Fruit fly (Drosophila melanogaster) whole organism, prepupa: Measurements from ENCODE around the gene gammaTub37C.

Experiments used
- Blimp-1 ChIP-seq: fragments of 200-800 bp; sonication (Bioruptor generic); optimal IDR thresholded peaks from 3 replicates; lab custom pipeline; 2017; ENCODE audit warnings: missing biosample characterization, missing genetic modification characterization, mild to moderate bottlenecking, moderate library complexity, missing genetic modification reagents
- CG10631 ChIP-seq: fragments of 200-800 bp; sonication (Bioruptor generic); optimal IDR thresholded peaks from 2 replicates; lab custom pipeline; 2016; ENCODE audit warnings: missing biosample characterization, missing genetic modification characterization
- CG10669 ChIP-seq: fragments of 200-800 bp; sonication (Bioruptor generic); optimal IDR thresholded peaks from 3 replicates; lab custom pipeline; 2018; ENCODE audit warnings: missing biosample characterization, mild to moderate bottlenecking, missing genetic modification characterization, moderate library complexity
- CG11294 ChIP-seq: fragments of 200-800 bp; sonication (Bioruptor generic); IDR thresholded peaks from 2 replicates; pipeline ENCODE4 v1.3.6; 2022; ENCODE audit warnings: missing biosample characterization, missing genetic modification characterization
- CG11902 ChIP-seq: fragments of 200-800 bp; sonication (Bioruptor generic); optimal IDR thresholded peaks from 3 replicates; lab custom pipeline; 2016; ENCODE audit warnings: missing biosample characterization, missing genetic modification characterization
- CG15336 ChIP-seq: fragments of 200-800 bp; sonication (Bioruptor generic); IDR thresholded peaks from 2 replicates; pipeline ENCODE4 v1.3.6; 2022; ENCODE audit warnings: missing biosample characterization, missing genetic modification characterization
- CG1621 ChIP-seq: fragments of 200-800 bp; sonication (Bioruptor generic); optimal IDR thresholded peaks from 3 replicates; lab custom pipeline; 2018; ENCODE audit warnings: missing biosample characterization, mild to moderate bottlenecking, missing genetic modification characterization
- CG3032 ChIP-seq: fragments of 200-800 bp; optimal IDR thresholded peaks from 2 replicates; lab custom pipeline; 2019; ENCODE audit warnings: missing biosample characterization, mild to moderate bottlenecking, missing genetic modification characterization, moderate library complexity
- CG32006 ChIP-seq: fragments of 200-800 bp; sonication (Bioruptor generic); optimal IDR thresholded peaks from 3 replicates; lab custom pipeline; 2017; ENCODE audit warnings: missing biosample characterization, mild to moderate bottlenecking, missing genetic modification characterization
- CG34406 ChIP-seq: fragments of 200-800 bp; sonication (Bioruptor generic); optimal IDR thresholded peaks from 3 replicates; lab custom pipeline; 2016; ENCODE audit warnings: missing biosample characterization, missing genetic modification characterization
- CG3919 ChIP-seq: fragments of 200-800 bp; sonication (Bioruptor generic); optimal IDR thresholded peaks from 3 replicates; lab custom pipeline; 2016; ENCODE audit warnings: missing biosample characterization, missing genetic modification characterization
- CG4318 ChIP-seq: fragments of 200-800 bp; sonication (Bioruptor generic); optimal IDR thresholded peaks from 3 replicates; lab custom pipeline; 2017; ENCODE audit warnings: missing biosample characterization, mild to moderate bottlenecking, missing genetic modification characterization
- CG6163 ChIP-seq: fragments of 200-800 bp; sonication (Bioruptor generic); IDR thresholded peaks from 3 replicates; pipeline ENCODE4 v1.3.6; 2022; ENCODE audit warnings: missing biosample characterization, missing genetic modification characterization
- CG6276 ChIP-seq: fragments of 200-800 bp; sonication (Bioruptor generic); optimal IDR thresholded peaks from 2 replicates; lab custom pipeline; 2017; ENCODE audit warnings: missing biosample characterization, mild to moderate bottlenecking, missing genetic modification characterization
- CG6792 ChIP-seq: fragments of 200-800 bp; sonication (Bioruptor generic); optimal IDR thresholded peaks from 3 replicates; lab custom pipeline; 2016; ENCODE audit warnings: missing biosample characterization, missing genetic modification characterization
- CG6854 ChIP-seq: fragments of 200-800 bp; sonication (Bioruptor generic); optimal IDR thresholded peaks from 2 replicates; lab custom pipeline; 2017; ENCODE audit warnings: missing biosample characterization, mild to moderate bottlenecking, missing genetic modification characterization
- CG7368 ChIP-seq: fragments of 200-800 bp; sonication (Bioruptor generic); optimal IDR thresholded peaks from 3 replicates; lab custom pipeline; 2016; ENCODE audit warnings: missing biosample characterization, missing genetic modification characterization
- CG8319 ChIP-seq: fragments of 200-800 bp; sonication (Bioruptor generic); optimal IDR thresholded peaks from 3 replicates; lab custom pipeline; 2016; ENCODE audit warnings: missing biosample characterization, missing genetic modification characterization
- CG8632 ChIP-seq: fragments of 200-800 bp; sonication (Bioruptor generic); optimal IDR thresholded peaks from 3 replicates; lab custom pipeline; 2016; ENCODE audit warnings: missing biosample characterization, missing genetic modification characterization
- CG9139 ChIP-seq: fragments of 200-800 bp; sonication (Bioruptor generic); optimal IDR thresholded peaks from 3 replicates; lab custom pipeline; 2017; ENCODE audit warnings: missing biosample characterization, mild to moderate bottlenecking, missing genetic modification characterization
- Eip78C ChIP-seq: fragments of 200-800 bp; sonication (Bioruptor generic); peaks from one replicate; lab custom pipeline; 2016; ENCODE audit warnings: missing biosample characterization, missing genetic modification characterization
- Eip93F ChIP-seq: fragments of 200-800 bp; sonication (Bioruptor generic); optimal IDR thresholded peaks from 2 replicates; lab custom pipeline; 2016; ENCODE audit warnings: missing biosample characterization, mild to moderate bottlenecking, missing genetic modification characterization
- Ets96B ChIP-seq: fragments of 200-800 bp; optimal IDR thresholded peaks from 2 replicates; lab custom pipeline; 2019; ENCODE audit warnings: missing biosample characterization, mild to moderate bottlenecking, missing genetic modification characterization, moderate library complexity
- Gug ChIP-seq: fragments of 200-800 bp; sonication (Bioruptor generic); IDR thresholded peaks from 2 replicates; pipeline ENCODE4 v1.3.6; 2022; ENCODE audit warnings: missing biosample characterization, missing genetic modification characterization
- Hr38 ChIP-seq: sonication (Bioruptor generic); optimal IDR thresholded peaks from 2 replicates; lab custom pipeline; 2016; ENCODE audit warnings: missing biosample characterization, missing genetic modification characterization
- Hr39 ChIP-seq: fragments of 200-800 bp; sonication (Bioruptor generic); optimal IDR thresholded peaks from 2 replicates; lab custom pipeline; 2016; ENCODE audit warnings: missing biosample characterization, missing genetic modification characterization
- Hr4 ChIP-seq: fragments of 200-800 bp; sonication (Bioruptor generic); optimal IDR thresholded peaks from 3 replicates; lab custom pipeline; 2016; ENCODE audit warnings: missing biosample characterization, missing genetic modification characterization
- Lpt ChIP-seq: fragments of 200-800 bp; sonication (Bioruptor generic); optimal IDR thresholded peaks from 3 replicates; lab custom pipeline; 2016; ENCODE audit warnings: missing biosample characterization, missing genetic modification characterization
- Met ChIP-seq: fragments of 200-800 bp; sonication (Bioruptor generic); optimal IDR thresholded peaks from 3 replicates; lab custom pipeline; 2016; ENCODE audit warnings: missing biosample characterization, missing genetic modification characterization
- Smox ChIP-seq: fragments of 200-800 bp; sonication (Bioruptor generic); optimal IDR thresholded peaks from 3 replicates; lab custom pipeline; 2016; ENCODE audit warnings: missing biosample characterization, missing genetic modification characterization
- Sox102F ChIP-seq: fragments of 200-800 bp; sonication (Bioruptor generic); optimal IDR thresholded peaks from 2 replicates; lab custom pipeline; 2016; ENCODE audit warnings: missing biosample characterization, mild to moderate bottlenecking, missing genetic modification characterization
- Sox14 ChIP-seq: fragments of 200-800 bp; sonication (Bioruptor generic); optimal IDR thresholded peaks from 3 replicates; lab custom pipeline; 2016; ENCODE audit warnings: missing biosample characterization, missing genetic modification characterization
- Sox15 ChIP-seq: fragments of 200-800 bp; sonication (Bioruptor generic); optimal IDR thresholded peaks from 3 replicates; lab custom pipeline; 2016; ENCODE audit warnings: missing biosample characterization, missing genetic modification characterization
- achi ChIP-seq: fragments of 200-800 bp; sonication (Bioruptor generic); optimal IDR thresholded peaks from 3 replicates; lab custom pipeline; 2016; ENCODE audit warnings: missing biosample characterization, missing genetic modification characterization
- acj6 ChIP-seq: fragments of 200-800 bp; sonication (Bioruptor generic); optimal IDR thresholded peaks from 3 replicates; lab custom pipeline; 2016; ENCODE audit warnings: missing biosample characterization, missing genetic modification characterization
- cyc ChIP-seq: fragments of 200-800 bp; sonication (Bioruptor generic); optimal IDR thresholded peaks from 3 replicates; lab custom pipeline; 2016; ENCODE audit warnings: missing biosample characterization, missing genetic modification characterization
- dsx ChIP-seq: fragments of 200-800 bp; optimal IDR thresholded peaks from 3 replicates; lab custom pipeline; 2019; ENCODE audit warnings: missing biosample characterization, mild to moderate bottlenecking, missing genetic modification characterization, moderate library complexity; ENCODE audit not compliant: poor library complexity, severe bottlenecking
- eg ChIP-seq: fragments of 200-800 bp; sonication (Bioruptor generic); IDR thresholded peaks from 3 replicates; pipeline ENCODE4 v1.3.6; 2022; ENCODE audit warnings: missing biosample characterization, missing genetic modification characterization
- esn ChIP-seq: fragments of 200-800 bp; sonication (Bioruptor generic); optimal IDR thresholded peaks from 2 replicates; lab custom pipeline; 2016; ENCODE audit warnings: missing biosample characterization, mild to moderate bottlenecking, missing genetic modification characterization, moderate library complexity
- fd59A ChIP-seq: fragments of 200-800 bp; sonication (Bioruptor generic); optimal IDR thresholded peaks from 2 replicates; lab custom pipeline; 2017; ENCODE audit warnings: missing biosample characterization, mild to moderate bottlenecking, missing genetic modification characterization, missing genetic modification reagents
- fkh ChIP-seq: fragments of 200-800 bp; sonication (Bioruptor generic); optimal IDR thresholded peaks from 3 replicates; lab custom pipeline; 2017; ENCODE audit warnings: missing biosample characterization, mild to moderate bottlenecking, missing genetic modification characterization, moderate library complexity
- lz ChIP-seq: fragments of 200-800 bp; sonication (Bioruptor generic); optimal IDR thresholded peaks from 3 replicates; lab custom pipeline; 2016; ENCODE audit warnings: missing biosample characterization, missing genetic modification characterization
- net ChIP-seq: fragments of 200-800 bp; sonication (Bioruptor generic); optimal IDR thresholded peaks from 3 replicates; lab custom pipeline; 2016; ENCODE audit warnings: missing biosample characterization, missing genetic modification characterization
- pdm3 ChIP-seq: fragments of 200-800 bp; sonication (Bioruptor generic); optimal IDR thresholded peaks from 3 replicates; lab custom pipeline; 2016; ENCODE audit warnings: missing biosample characterization, missing genetic modification characterization
- svp ChIP-seq: fragments of 200-800 bp; sonication (Bioruptor generic); peaks from one replicate; lab custom pipeline; 2016; ENCODE audit warnings: missing biosample characterization, missing genetic modification characterization
- topi ChIP-seq: fragments of 200-800 bp; sonication (Bioruptor generic); optimal IDR thresholded peaks from 3 replicates; lab custom pipeline; 2016; ENCODE audit warnings: missing biosample characterization, missing genetic modification characterization
- vri ChIP-seq: fragments of 200-800 bp; sonication (Bioruptor generic); optimal IDR thresholded peaks from 3 replicates; lab custom pipeline; 2016; ENCODE audit warnings: missing biosample characterization, mild to moderate bottlenecking, missing genetic modification characterization

The gammaTub37C gene

DNA sequence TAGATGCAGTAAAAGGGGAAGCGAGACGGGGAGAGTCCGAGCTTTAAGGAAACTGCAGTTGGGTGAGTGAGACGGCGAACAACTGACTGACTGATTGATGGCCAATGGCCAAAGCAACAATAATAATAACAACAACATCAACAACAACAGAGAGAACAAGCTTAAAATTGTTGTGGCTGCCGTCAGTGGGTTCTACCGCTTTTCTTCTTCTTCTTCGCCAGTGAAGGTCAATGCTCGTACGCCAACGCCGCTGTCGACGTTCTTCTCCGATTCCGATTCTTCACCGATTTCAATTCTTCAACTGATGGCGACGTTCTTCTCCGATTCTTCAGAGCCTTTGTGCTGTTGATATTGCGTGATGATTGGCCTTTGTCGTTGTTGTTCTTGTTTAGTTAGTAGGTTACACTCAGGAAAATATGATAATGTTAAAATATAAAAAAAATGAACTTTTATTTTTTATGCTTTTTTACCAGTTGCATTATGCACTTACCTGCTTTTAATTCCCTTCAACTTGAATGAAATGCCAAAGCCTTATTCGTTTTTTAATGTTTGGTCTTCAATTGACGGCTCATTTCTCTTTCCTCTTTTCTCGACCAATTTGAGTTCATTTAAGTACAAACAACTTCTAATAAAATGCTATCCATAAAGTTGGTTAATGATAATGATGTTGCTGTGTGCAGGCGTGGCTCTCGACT is 43.2 kb downstream of the gammaTub37C start (continued):
- TF ChIP-seq topi (GFP tag; lab: Kevin White, UChicago) = peak; percentile 62
- TF ChIP-seq CG10631 = peak; percentile 71
- TF ChIP-seq svp (GFP tag; lab: Kevin White, UChicago) = peak; percentile 84
- TF ChIP-seq CG8632 (GFP tag; lab: Kevin White, UChicago) = peak; percentile 53
- TF ChIP-seq fkh (GFP tag; lab: Kevin White, UChicago) = no peak
- peak; percentile 45 for TF ChIP-seq cyc
- no peak for TF ChIP-seq CG6276 (GFP tag; lab: Kevin White, UChicago)
- peak; percentile 20 for TF ChIP-seq vri (GFP tag; lab: Kevin White, UChicago)
- peak; percentile 72 for TF ChIP-seq achi
- TF ChIP-seq Hr4 = peak; percentile 18

- TF ChIP-seq CG32006 (peak; percentile 95), topi (GFP tag; lab: Kevin White, UChicago) (peak; percentile 94), CG6163 (GFP tag; lab: Robert Waterston, UW) (peak; percentile 59), Hr4 (peak; percentile 90), CG8632 (GFP tag; lab: Kevin White, UChicago) (peak; percentile 81), CG1621 (peak; percentile 63), Sox15 (GFP tag; lab: Kevin White, UChicago) (peak; percentile 73), Sox102F (GFP tag; lab: Kevin White, UChicago) (peak; percentile 92), fkh (GFP tag; lab: Kevin White, UChicago) (no peak), CG3032 (tag; lab: Kevin White, UChicago) (peak; percentile 76), Eip93F (GFP tag; lab: Kevin White, UChicago) (peak; percentile 78), Lpt (GFP tag; lab: Kevin White, UChicago) (peak; percentile 85), acj6 (GFP tag; lab: Kevin White, UChicago) (peak; percentile 89), CG15336 (GFP tag; lab: Robert Waterston, UW) (peak; percentile 79), dsx (GFP tag; lab: Kevin White, UChicago) (peak; percentile 36), Hr39 (GFP tag; lab: Kevin White, UChicago) (peak; percentile 94), CG11902 (GFP tag; lab: Kevin White, UChicago) (peak; percentile 55), vri (GFP tag; lab: Kevin White, UChicago) (peak; percentile 84), CG7368 (GFP tag; lab: Kevin White, UChicago) (peak; percentile 55), CG10669 (GFP tag; lab: Kevin White, UChicago) (peak; percentile 74), CG6792 (peak; percentile 82), Met (GFP tag; lab: Kevin White, UChicago) (peak; percentile 93), Ets96B (peak; percentile 57), CG3919 (GFP tag; lab: Kevin White, UChicago) (peak; percentile 87), net (GFP tag; lab: Kevin White, UChicago) (peak; percentile 88), CG34406 (peak; percentile 86), achi (peak; percentile 87), Blimp-1 (GFP tag; lab: Kevin White, UChicago) (peak; percentile 78), Gug (GFP tag; lab: Robert Waterston, UW) (peak; percentile 74), Sox14 (GFP tag; lab: Kevin White, UChicago) (peak; percentile 93), cyc (peak; percentile 91), pdm3 (peak; percentile 86), CG4318 (GFP tag; lab: Kevin White, UChicago) (peak; percentile 90), CG10631 (peak; percentile 87), Smox (GFP tag; lab: Kevin White, UChicago) (peak; percentile 91), Hr38 (GFP tag; lab: Kevin White, UChicago) (no peak), CG11294 (GFP tag; lab: Robert Waterston, UW) (peak; percentile 39; the same call in 1 of the 2 replicates), Eip78C (peak; percentile 97), esn (GFP tag; lab: Kevin White, UChicago) (peak; percentile 93), eg (GFP tag; lab: Robert Waterston, UW) (peak; percentile 78), lz (GFP tag; lab: Kevin White, UChicago) (peak; percentile 92), CG8319 (peak; percentile 67), fd59A (GFP tag; lab: Kevin White, UChicago) (peak; percentile 73), CG9139 (GFP tag; lab: Kevin White, UChicago) (no peak), CG6854 (GFP tag; lab: Kevin White, UChicago) (peak; percentile 54)
These were observed 43.9 kb downstream of the gammaTub37C start for dm6 chr2L:19141435-19142126.
